Worm (Caenorhabditis elegans) whole organism, L1 larva: ENCODE results near the gene C56E6.2.

Experiments used
- Y116A8C.19 ChIP-seq: sonication (generic microtip); optimal IDR thresholded peaks from 2 replicates; lab custom pipeline; 2016; ENCODE audit warnings: missing compliant biosample characterization, missing genetic modification characterization, borderline replicate concordance
- aha-1 ChIP-seq: fragments of 150-350 bp; optimal IDR thresholded peaks from 2 replicates; lab custom pipeline; 2014; ENCODE audit warnings: missing biosample characterization, missing genetic modification characterization
- blmp-1 ChIP-seq: fragments of 150-350 bp; optimal IDR thresholded peaks from 2 replicates; lab custom pipeline; 2014; ENCODE audit warnings: missing biosample characterization, missing genetic modification characterization
- ceh-90 ChIP-seq: sonication (generic microtip); optimal IDR thresholded peaks from 2 replicates; lab custom pipeline; 2016; ENCODE audit warnings: missing genetic modification characterization, missing compliant biosample characterization
- dpl-1 ChIP-seq, 3 experiments: fragments of 150-350 bp in 2 of 3; sonication (generic microtip) in 1 of 3; optimal IDR thresholded peaks; 2 replicates each; lab custom pipeline; 2014 to 2017; ENCODE audit warnings: missing biosample characterization in 3 of 3, missing genetic modification characterization in 3 of 3, missing genetic modification reagents in 3 of 3
- dsc-1 ChIP-seq: sonication (generic microtip); optimal IDR thresholded peaks from 2 replicates; lab custom pipeline; 2016; ENCODE audit warnings: mild to moderate bottlenecking, missing genetic modification characterization, missing compliant biosample characterization
- efl-1 ChIP-seq, 4 experiments: fragments of 150-350 bp; optimal IDR thresholded peaks in 3 of 4; peaks in 1 of 4; 1 replicate in 1 of 4; 2 replicates in 3 of 4; lab custom pipeline; 2014; ENCODE audit warnings: missing biosample characterization in 2 of 4, missing genetic modification characterization in 2 of 4, missing genetic modification reagents in 2 of 4
- egl-13 ChIP-seq: sonication (generic microtip); optimal IDR thresholded peaks from 2 replicates; lab custom pipeline; 2016; ENCODE audit warnings: missing genotype, missing genetic modification reagents, missing genetic modification characterization, missing compliant biosample characterization
- elt-2 ChIP-seq: sonication (generic microtip); optimal IDR thresholded peaks from 2 replicates; lab custom pipeline; 2016; ENCODE audit warnings: missing genetic modification characterization, mild to moderate bottlenecking, inconsistent platforms, missing compliant biosample characterization, missing genetic modification reagents
- elt-3 ChIP-seq, 6 experiments: fragments of 150-350 bp in 1 of 6; sonication (generic microtip); optimal IDR thresholded peaks; 2 replicates each; lab custom pipeline; 2017 to 2018; ENCODE audit warnings: missing biosample characterization in 6 of 6, missing genetic modification characterization in 6 of 6, inconsistent platforms in 1 of 6
- ets-5 ChIP-seq: fragments of 200-800 bp; sonication (Bioruptor generic); IDR thresholded peaks from 2 replicates; pipeline ENCODE4 v1.3.6; 2022; ENCODE audit warnings: missing genetic modification characterization, missing compliant biosample characterization
- grh-1 ChIP-seq: fragments of 200-800 bp; sonication (Bioruptor generic); IDR thresholded peaks from 2 replicates; pipeline ENCODE4 v1.3.6; 2022; ENCODE audit warnings: missing genetic modification reagents, missing genetic modification characterization, missing compliant biosample characterization
- irx-1 ChIP-seq: sonication (generic microtip); optimal IDR thresholded peaks from 2 replicates; lab custom pipeline; 2016; ENCODE audit warnings: missing genetic modification characterization, missing compliant biosample characterization
- isw-1 ChIP-seq: fragments of 200-800 bp; sonication (Bioruptor generic); IDR thresholded peaks from 2 replicates; pipeline ENCODE4 v1.3.6; 2022; ENCODE audit warnings: missing genetic modification characterization, missing compliant biosample characterization
- lin-13 ChIP-seq: fragments of 150-350 bp; optimal IDR thresholded peaks from 2 replicates; lab custom pipeline; 2014; ENCODE audit warnings: missing biosample characterization, missing genetic modification reagents, missing genetic modification characterization
- lin-14 ChIP-seq: fragments of 200-800 bp; sonication (Bioruptor generic); optimal IDR thresholded peaks from 2 replicates; lab custom pipeline; 2018; ENCODE audit warnings: mild to moderate bottlenecking, missing genetic modification characterization, moderate library complexity, missing compliant biosample characterization
- lin-15B ChIP-seq: fragments of 150-350 bp; sonication (generic microtip); optimal IDR thresholded peaks from 3 replicates; lab custom pipeline; 2014; ENCODE audit warnings: missing biosample characterization, missing genetic modification characterization
- lin-35 ChIP-seq, 2 experiments: fragments of 150-350 bp; optimal IDR thresholded peaks; 2 replicates each; lab custom pipeline; 2014; ENCODE audit warnings: missing biosample characterization in 2 of 2, missing genetic modification characterization in 2 of 2, missing genetic modification reagents in 2 of 2
- lin-39 ChIP-seq: fragments of 150-350 bp; optimal IDR thresholded peaks from 2 replicates; lab custom pipeline; 2014; ENCODE audit warnings: missing biosample characterization, missing genetic modification reagents, missing genetic modification characterization
- lsy-2 ChIP-seq, 2 experiments: fragments of 150-350 bp; optimal IDR thresholded peaks; 2 replicates each; lab custom pipeline; 2014; ENCODE audit warnings: missing biosample characterization in 2 of 2, missing genetic modification characterization in 2 of 2
- mab-9 ChIP-seq: fragments of 200-800 bp; sonication (Bioruptor generic); IDR thresholded peaks from 2 replicates; pipeline ENCODE4 v1.3.6; 2022; ENCODE audit warnings: missing genetic modification reagents, missing genetic modification characterization, missing compliant biosample characterization
- mdl-1 ChIP-seq, 2 experiments: fragments of 150-350 bp; optimal IDR thresholded peaks; 2 replicates each; lab custom pipeline; 2014 to 2017; ENCODE audit warnings: missing biosample characterization in 2 of 2, missing genetic modification characterization in 2 of 2, inconsistent platforms in 1 of 2
- mep-1 ChIP-seq: fragments of 150-350 bp; optimal IDR thresholded peaks from 2 replicates; lab custom pipeline; 2014; ENCODE audit warnings: missing biosample characterization, missing genetic modification characterization
- nhr-11 ChIP-seq: fragments of 150-350 bp; optimal IDR thresholded peaks from 2 replicates; lab custom pipeline; 2014; ENCODE audit warnings: missing biosample characterization, missing genetic modification characterization
- nhr-12 ChIP-seq: sonication (generic microtip); optimal IDR thresholded peaks from 2 replicates; lab custom pipeline; 2017; ENCODE audit warnings: missing biosample characterization, missing genetic modification characterization
- nhr-19 ChIP-seq: fragments of 200-800 bp; sonication (Bioruptor generic); conservative IDR thresholded peaks from 2 replicates; pipeline ENCODE4 v1.3.6; 2022; ENCODE audit warnings: missing genetic modification characterization, missing compliant biosample characterization
- nhr-20 ChIP-seq: sonication (generic microtip); optimal IDR thresholded peaks from 2 replicates; lab custom pipeline; 2016; ENCODE audit warnings: mild to moderate bottlenecking, missing genetic modification characterization, missing compliant biosample characterization
- nhr-28 ChIP-seq: fragments of 150-350 bp; optimal IDR thresholded peaks from 2 replicates; lab custom pipeline; 2014; ENCODE audit warnings: missing biosample characterization, missing genetic modification characterization
- nhr-71 ChIP-seq: sonication (generic microtip); optimal IDR thresholded peaks from 2 replicates; lab custom pipeline; 2016; ENCODE audit warnings: mild to moderate bottlenecking, missing genetic modification characterization, moderate library complexity, missing compliant biosample characterization
- nhr-76 ChIP-seq: sonication (generic microtip); optimal IDR thresholded peaks from 2 replicates; lab custom pipeline; 2017; ENCODE audit warnings: missing biosample characterization, missing genetic modification characterization
- nhr-84 ChIP-seq: sonication (generic microtip); optimal IDR thresholded peaks from 2 replicates; lab custom pipeline; 2017; ENCODE audit warnings: missing biosample characterization, missing genetic modification characterization
- nhr-85 ChIP-seq: sonication (generic microtip); peaks from one replicate; lab custom pipeline; 2016; ENCODE audit warnings: missing genetic modification characterization, inconsistent platforms, missing compliant biosample characterization
- pqm-1 ChIP-seq: sonication (generic microtip); optimal IDR thresholded peaks from 3 replicates; lab custom pipeline; 2017; ENCODE audit warnings: missing biosample characterization, missing genetic modification characterization
- rnt-1 ChIP-seq: sonication (generic microtip); optimal IDR thresholded peaks from 2 replicates; lab custom pipeline; 2016; ENCODE audit warnings: mild to moderate bottlenecking, missing genetic modification characterization, moderate library complexity, missing compliant biosample characterization
- snu-23 ChIP-seq: sonication (generic microtip); optimal IDR thresholded peaks from 2 replicates; lab custom pipeline; 2016; ENCODE audit warnings: missing genetic modification characterization, missing compliant biosample characterization
- sptf-1 ChIP-seq: fragments of 150-350 bp; optimal IDR thresholded peaks from 2 replicates; lab custom pipeline; 2014; ENCODE audit warnings: missing biosample characterization, missing genetic modification characterization
- unc-30 ChIP-seq: sonication (generic microtip); optimal IDR thresholded peaks from 2 replicates; lab custom pipeline; 2017; ENCODE audit warnings: missing biosample characterization, missing genetic modification characterization
- unc-98 ChIP-seq: fragments of 200-800 bp; sonication (Bioruptor generic); IDR thresholded peaks from 2 replicates; pipeline ENCODE4 v1.3.6; 2022; ENCODE audit warnings: missing genetic modification characterization, missing compliant biosample characterization
- ztf-11 ChIP-seq, 2 experiments: sonication (generic microtip); optimal IDR thresholded peaks; 2 replicates each; lab custom pipeline; 2016 to 2017; ENCODE audit warnings: missing genetic modification characterization in 2 of 2, missing biosample characterization in 1 of 2, missing compliant biosample characterization in 1 of 2
- ztf-4 ChIP-seq: fragments of 150-350 bp; optimal IDR thresholded peaks from 2 replicates; lab custom pipeline; 2014; ENCODE audit warnings: missing biosample characterization, missing genetic modification characterization

The C56E6.2 gene

ce11 chrII:6519703-6520102 lies 5.0 kb upstream of the C56E6.2 start:
- TF ChIP-seq nhr-71 (tag; lab: Kevin White, UChicago) (no peak), aha-1 (tag; lab: Kevin White, UChicago) (no peak), efl-1 (optimal IDR thresholded peaks at IDR 0.05; lab: Kevin White, UChicago) (peak; percentile 31), efl-1 (GFP tag; optimal IDR thresholded peaks at IDR 0.05 in 1 of 2; lab: Kevin White, UChicago) (peak; percentile 45 to 94), nhr-84 (tag; lab: Kevin White, UChicago) (no peak), mep-1 (tag; lab: Kevin White, UChicago) (peak; percentile 39), lsy-2 (tag; optimal IDR thresholded peaks at IDR 0.05; lab: Kevin White, UChicago) (peak in 1 of 2 experiments; percentile 75), blmp-1 (tag; lab: Kevin White, UChicago) (peak; percentile 1), grh-1 (GFP tag; lab: Robert Waterston, UW) (no peak), dpl-1 (GFP tag; optimal IDR thresholded peaks at IDR 0.05; lab: Kevin White, UChicago) (peak in 2 of 3 experiments; percentile 47 to 64), snu-23 (GFP tag; lab: Kevin White, UChicago) (no peak), nhr-11 (no peak), unc-30 (tag; lab: Kevin White, UChicago) (no peak), lin-35 (GFP tag; optimal IDR thresholded peaks at IDR 0.05; lab: Kevin White, UChicago) (peak in 1 of 2 experiments; percentile 67)
- TF ChIP-seq, all 84 proteins: peak for 6

- TF ChIP-seq egl-13 (tag; lab: Kevin White, UChicago) (no peak), blmp-1 (tag; lab: Kevin White, UChicago) (peak; percentile 40), pqm-1 (tag; lab: Kevin White, UChicago) (peak; percentile 45), lin-15B (no peak), elt-2 (peak; percentile 57), nhr-11 (no peak), nhr-28 (tag; lab: Kevin White, UChicago) (no peak), lsy-2 (tag; optimal IDR thresholded peaks at IDR 0.05; lab: Kevin White, UChicago) (no peak), ets-5 (no peak), nhr-71 (tag; lab: Kevin White, UChicago) (no peak), sptf-1 (no peak), unc-30 (tag; lab: Kevin White, UChicago) (no peak), lin-39 (tag; lab: Kevin White, UChicago) (no peak), nhr-12 (no peak), Y116A8C.19 (tag; lab: Kevin White, UChicago) (no peak), efl-1 (optimal IDR thresholded peaks at IDR 0.05; lab: Kevin White, UChicago) (no peak), efl-1 (GFP tag; optimal IDR thresholded peaks at IDR 0.05 in 1 of 2; lab: Kevin White, UChicago) (peak in 1 of 2 experiments; percentile 87), nhr-76 (tag; lab: Kevin White, UChicago) (no peak), ztf-4 (tag; lab: Kevin White, UChicago) (no peak)
These were observed 4.6 kb upstream of the C56E6.2 start for ce11 chrII:6520103-6520502.

- no peak for TF ChIP-seq ceh-90 (tag; lab: Kevin White, UChicago)
- no peak for TF ChIP-seq ztf-4 (tag; lab: Kevin White, UChicago)
- TF ChIP-seq mdl-1 (tag; optimal IDR thresholded peaks at IDR 0.05; lab: Kevin White, UChicago) = no peak
- no peak for TF ChIP-seq nhr-28 (tag; lab: Kevin White, UChicago)
These were observed 3.4 kb upstream of the C56E6.2 start, which contains the start of gene toe-2 for ce11 chrII:6521316-6521715. Gene toe-2 (minus strand): TSS chrII:6521385.

ce11 chrII:6522622-6523254 lies 2.0 kb upstream of the C56E6.2 start:
- TF ChIP-seq irx-1 (tag; lab: Kevin White, UChicago) = no peak
- TF ChIP-seq ztf-11 (tag; optimal IDR thresholded peaks at IDR 0.05; lab: Kevin White, UChicago) = no peak
- no peak for TF ChIP-seq isw-1 (GFP tag; lab: Robert Waterston, UW)
- TF ChIP-seq nhr-19 = no peak
- TF ChIP-seq lin-14 (GFP tag; lab: Kevin White, UChicago) = peak; percentile 62
- no peak for TF ChIP-seq efl-1 (optimal IDR thresholded peaks at IDR 0.05; lab: Kevin White, UChicago)
- TF ChIP-seq efl-1 (GFP tag; optimal IDR thresholded peaks at IDR 0.05 in 1 of 2; lab: Kevin White, UChicago) = peak in 1 of 2 experiments; percentile 64
- TF ChIP-seq elt-3 (tag; optimal IDR thresholded peaks at IDR 0.05; lab: Kevin White, UChicago) = peak in 3 of 6 experiments; percentile 4 to 60 (median 11)
- no peak for TF ChIP-seq dsc-1 (tag; lab: Kevin White, UChicago)
- no peak for TF ChIP-seq mab-9 (GFP tag; lab: Robert Waterston, UW)
- TF ChIP-seq unc-98 = no peak
- no peak for TF ChIP-seq rnt-1 (tag; lab: Kevin White, UChicago)
- TF ChIP-seq blmp-1 (tag; lab: Kevin White, UChicago) = peak; percentile 47
- TF ChIP-seq nhr-85 (tag; lab: Kevin White, UChicago) = peak; percentile 82
- TF ChIP-seq nhr-20 (tag; lab: Kevin White, UChicago) = peak; percentile 13
- TF ChIP-seq lin-13 (GFP tag; lab: Kevin White, UChicago) = no peak
- TF ChIP-seq, all 84 proteins: peak for 6
